Fruit fly (Drosophila melanogaster) whole organism, pupa: Measurements from ENCODE around the gene Lint-1.

ENCODE experiments used
- CG10348 ChIP-seq: fragments of 200-800 bp; sonication (Bioruptor generic); IDR thresholded peaks from 2 replicates; pipeline ENCODE4 v1.3.6; 2022; ENCODE audit warnings: missing biosample characterization, missing genetic modification characterization
- CG12605 ChIP-seq: fragments of 200-800 bp; sonication (Bioruptor generic); IDR thresholded peaks from 2 replicates; pipeline ENCODE4 v1.3.6; 2022; ENCODE audit warnings: missing biosample characterization, missing genetic modification characterization
- CG13204 ChIP-seq: fragments of 200-800 bp; sonication (Bioruptor generic); optimal IDR thresholded peaks from 2 replicates; lab custom pipeline; 2018; ENCODE audit warnings: missing biosample characterization, mild to moderate bottlenecking, missing genetic modification characterization, moderate library complexity
- CG14655 ChIP-seq: fragments of 200-800 bp; sonication (Bioruptor generic); optimal IDR thresholded peaks from 3 replicates; lab custom pipeline; 2017; ENCODE audit warnings: mild to moderate bottlenecking, missing biosample characterization, missing genetic modification reagents, missing genetic modification characterization
- CG15710 ChIP-seq: fragments of 200-800 bp; sonication (Bioruptor generic); optimal IDR thresholded peaks from 2 replicates; lab custom pipeline; 2018; ENCODE audit warnings: missing biosample characterization, mild to moderate bottlenecking, missing genetic modification characterization, moderate library complexity
- CG17806 ChIP-seq: fragments of 200-800 bp; sonication (Bioruptor generic); optimal IDR thresholded peaks from 2 replicates; lab custom pipeline; 2018; ENCODE audit warnings: missing biosample characterization, mild to moderate bottlenecking, missing genetic modification characterization, moderate library complexity
- CG32121 ChIP-seq: fragments of 200-800 bp; sonication (Bioruptor generic); IDR thresholded peaks from 2 replicates; pipeline ENCODE4 v1.3.6; 2022; ENCODE audit warnings: missing biosample characterization, missing genetic modification characterization
- CG34367 ChIP-seq: fragments of 200-800 bp; sonication (Bioruptor generic); optimal IDR thresholded peaks from 2 replicates; lab custom pipeline; 2018; ENCODE audit warnings: missing biosample characterization, mild to moderate bottlenecking, missing genetic modification characterization
- CG4496 ChIP-seq: fragments of 200-800 bp; sonication (Bioruptor generic); IDR thresholded peaks from 3 replicates; pipeline ENCODE4 v1.3.6; 2022; ENCODE audit warnings: missing biosample characterization, missing genetic modification characterization
- CG8159 ChIP-seq: fragments of 200-800 bp; sonication (Bioruptor generic); optimal IDR thresholded peaks from 3 replicates; lab custom pipeline; 2018; ENCODE audit warnings: missing biosample characterization, mild to moderate bottlenecking, missing genetic modification characterization, moderate library complexity
- CG8301 ChIP-seq: fragments of 200-800 bp; sonication (Bioruptor generic); optimal IDR thresholded peaks from 2 replicates; lab custom pipeline; 2018; ENCODE audit warnings: missing biosample characterization, mild to moderate bottlenecking, missing genetic modification characterization
- CG9948 ChIP-seq: fragments of 200-800 bp; sonication (Bioruptor generic); optimal IDR thresholded peaks from 2 replicates; lab custom pipeline; 2018; ENCODE audit warnings: missing biosample characterization, mild to moderate bottlenecking, missing genetic modification characterization, moderate library complexity
- D1 ChIP-seq: fragments of 200-800 bp; sonication (Bioruptor generic); optimal IDR thresholded peaks from 2 replicates; lab custom pipeline; 2018; ENCODE audit warnings: missing biosample characterization, mild to moderate bottlenecking, missing genetic modification characterization, moderate library complexity
- EcR ChIP-seq: fragments of 200-800 bp; sonication (Bioruptor generic); optimal IDR thresholded peaks from 3 replicates; lab custom pipeline; 2019; ENCODE audit warnings: missing biosample characterization, missing genetic modification characterization, mild to moderate bottlenecking, moderate library complexity, missing genetic modification reagents
- Ets98B ChIP-seq: fragments of 200-800 bp; sonication (Bioruptor generic); IDR thresholded peaks from 2 replicates; pipeline ENCODE4 v1.3.6; 2022; ENCODE audit warnings: missing biosample characterization, missing genetic modification characterization
- Pif1A ChIP-seq: fragments of 200-800 bp; sonication (Bioruptor generic); optimal IDR thresholded peaks from 3 replicates; lab custom pipeline; 2016; ENCODE audit warnings: missing biosample characterization, missing genetic modification characterization
- Pif1B ChIP-seq: fragments of 200-800 bp; sonication (Bioruptor generic); optimal IDR thresholded peaks from 3 replicates; lab custom pipeline; 2016; ENCODE audit warnings: missing biosample characterization, missing genetic modification characterization
- Snoo ChIP-seq: fragments of 200-800 bp; sonication (Bioruptor generic); optimal IDR thresholded peaks from 3 replicates; lab custom pipeline; 2017; ENCODE audit warnings: missing biosample characterization, mild to moderate bottlenecking, missing genetic modification characterization, inconsistent platforms
- fd96Ca ChIP-seq: fragments of 200-800 bp; sonication (Bioruptor generic); IDR thresholded peaks from 3 replicates; pipeline ENCODE4 v1.3.6; 2022; ENCODE audit warnings: missing biosample characterization, missing genetic modification characterization
- gl ChIP-seq: fragments of 200-800 bp; sonication (Bioruptor generic); optimal IDR thresholded peaks from 2 replicates; lab custom pipeline; 2018; ENCODE audit warnings: missing biosample characterization, mild to moderate bottlenecking, missing genetic modification characterization

Lint-1 gene

dm6 chrX:11149201-11149600 is at the start of gene Lint-1:
TSS of gene Lint-1 (plus strand) at chrX:11149323.
- TF ChIP-seq fd96Ca (GFP tag; lab: Robert Waterston, UW) (0 out of 3 replicates have a peak, but pooled peaks have one; percentile 37), Pif1B (no peak), Snoo (no peak), CG4496 (GFP tag; lab: Robert Waterston, UW) (peak; percentile 52; the same call in 1 of the 3 replicates), CG8159 (tag; lab: Kevin White, UChicago) (peak; percentile 4), CG32121 (GFP tag; lab: Robert Waterston, UW) (0 out of 2 replicates have a peak, but pooled peaks have one; percentile 33)

DNA sequence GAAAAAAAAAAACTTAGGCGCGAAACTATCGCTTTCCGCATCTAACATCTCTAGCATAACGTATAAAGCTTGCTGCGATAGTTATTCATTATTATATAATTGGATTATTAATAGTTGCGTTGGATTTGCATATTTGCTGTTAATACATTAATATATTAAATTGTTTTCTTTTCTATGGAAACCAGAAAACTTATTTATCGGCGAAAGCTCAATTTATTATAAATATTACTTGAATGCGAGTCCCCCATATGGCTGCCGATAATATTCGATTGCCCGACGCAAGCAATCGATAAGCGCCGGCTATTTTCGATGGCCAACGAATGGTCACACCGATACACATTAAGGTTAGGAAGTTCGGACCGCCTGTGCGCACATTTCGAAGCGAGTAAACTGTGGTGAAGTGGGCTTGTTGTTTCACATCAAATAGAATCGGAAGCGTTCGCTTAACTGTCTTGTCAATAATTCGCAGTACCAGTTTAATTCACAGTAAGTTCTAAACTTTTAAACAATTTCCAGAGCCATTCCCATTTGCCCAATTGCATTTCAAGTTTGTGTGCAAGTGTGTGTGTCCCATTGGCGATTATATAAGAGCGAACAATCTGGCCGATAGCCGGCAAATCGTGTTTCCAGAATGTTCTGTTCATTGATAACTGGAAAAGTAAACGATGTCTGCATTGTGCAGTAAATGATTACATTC is 40.8 kb upstream of the Lint-1 start, which contains the start of gene Hsp60A:
Gene Hsp60A (plus strand): TSS at position 335 of the 697 bp plus-strand sequence.
- peak; percentile 54 for TF ChIP-seq CG4496 (GFP tag; lab: Robert Waterston, UW)
- TF ChIP-seq Snoo, result peak; percentile 24
- no peak for TF ChIP-seq gl (tag; lab: Kevin White, UChicago)
- peak; percentile 5 for TF ChIP-seq Pif1B
- TF ChIP-seq CG9948 (tag; lab: Kevin White, UChicago), result peak; percentile 40
- TF ChIP-seq Pif1A (GFP tag; lab: Kevin White, UChicago), result no peak
- TF ChIP-seq CG17806 (tag; lab: Kevin White, UChicago), result peak; percentile 23
- peak; percentile 46 for TF ChIP-seq CG8159 (tag; lab: Kevin White, UChicago)
- 0 out of 3 replicates have a peak, but pooled peaks have one; percentile 26 for TF ChIP-seq fd96Ca (GFP tag; lab: Robert Waterston, UW)
- TF ChIP-seq CG34367 (tag; lab: Kevin White, UChicago), result peak; percentile 20
- peak; percentile 35 for TF ChIP-seq CG15710 (tag; lab: Kevin White, UChicago)
- TF ChIP-seq D1, result no peak
- peak; percentile 39; the same call in 1 of the 2 replicates for TF ChIP-seq Ets98B
- no peak for TF ChIP-seq CG12605
- 0 out of 2 replicates have a peak, but pooled peaks have one; percentile 15 for TF ChIP-seq CG32121 (GFP tag; lab: Robert Waterston, UW)

DNA sequence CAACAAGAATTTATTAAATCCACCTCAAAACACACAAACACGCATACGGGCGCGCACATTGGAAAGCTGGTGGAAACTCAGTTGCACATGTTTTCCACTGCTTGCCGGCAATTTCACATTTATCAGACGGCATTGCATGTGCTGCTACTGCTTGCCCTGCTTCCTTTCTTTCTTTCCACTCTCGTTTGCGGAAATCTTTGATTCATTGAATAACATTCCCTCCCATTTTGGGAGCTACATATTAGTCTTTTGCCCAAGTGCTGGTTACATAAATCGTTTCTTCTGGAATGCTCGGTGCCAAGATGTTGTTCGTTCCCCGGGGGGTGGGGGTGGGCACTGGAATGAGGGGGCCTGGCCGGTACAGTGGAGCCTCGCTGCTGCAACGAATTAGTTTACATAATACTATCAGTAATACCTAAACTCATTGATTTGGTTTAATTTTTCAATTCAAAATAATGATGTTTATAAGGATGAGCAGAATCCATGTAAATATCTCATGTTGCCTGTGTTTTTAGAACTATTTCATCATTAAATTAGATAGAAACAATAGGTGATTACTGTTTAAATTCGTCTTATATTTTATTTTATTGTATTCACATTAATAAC is 40.2 kb upstream of the Lint-1 start:
- peak; percentile 52; the same call in 1 of the 3 replicates for TF ChIP-seq CG4496 (GFP tag; lab: Robert Waterston, UW)
- TF ChIP-seq CG32121 (GFP tag; lab: Robert Waterston, UW), result peak; percentile 47; the same call in 1 of the 2 replicates
- TF ChIP-seq CG9948 (tag; lab: Kevin White, UChicago), result peak; percentile 22
- no peak for TF ChIP-seq CG34367 (tag; lab: Kevin White, UChicago)
- peak; percentile 20 for TF ChIP-seq CG15710 (tag; lab: Kevin White, UChicago)
- TF ChIP-seq Snoo, result no peak
- TF ChIP-seq EcR (GFP tag; lab: Kevin White, UChicago), result no peak
- 0 out of 3 replicates have a peak, but pooled peaks have one; percentile 31 for TF ChIP-seq fd96Ca (GFP tag; lab: Robert Waterston, UW)

DNA sequence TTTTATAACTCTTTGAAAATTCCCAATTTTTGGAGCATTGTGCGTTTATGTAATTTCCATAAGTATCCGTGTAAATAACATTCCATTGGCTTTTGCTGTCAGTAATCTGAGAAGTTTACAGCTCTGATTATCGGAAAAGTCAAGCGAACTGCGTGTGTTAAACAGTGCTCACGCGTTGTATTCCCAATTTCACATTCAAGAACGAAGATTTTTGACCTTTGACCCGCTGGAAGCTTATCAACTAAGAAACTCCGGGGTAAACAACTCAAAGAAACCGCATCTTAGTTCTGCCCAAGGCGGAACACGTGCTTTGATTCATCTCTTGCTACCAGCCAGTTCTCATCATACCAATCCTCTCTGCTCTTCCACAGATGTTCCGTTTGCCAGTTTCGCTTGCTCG is 39.5 kb upstream of the Lint-1 start:
- TF ChIP-seq CG9948 (tag; lab: Kevin White, UChicago) (no peak), CG17806 (tag; lab: Kevin White, UChicago) (no peak), Snoo (no peak), CG8159 (tag; lab: Kevin White, UChicago) (no peak), CG14655 (GFP tag; lab: Kevin White, UChicago) (no peak), CG34367 (tag; lab: Kevin White, UChicago) (no peak), gl (tag; lab: Kevin White, UChicago) (no peak), CG13204 (GFP tag; lab: Kevin White, UChicago) (no peak), CG10348 (GFP tag; lab: Robert Waterston, UW) (no peak), Ets98B (no peak), CG12605 (no peak), EcR (GFP tag; lab: Kevin White, UChicago) (no peak), CG8301 (tag; lab: Kevin White, UChicago) (no peak), CG32121 (GFP tag; lab: Robert Waterston, UW) (no peak), Pif1A (GFP tag; lab: Kevin White, UChicago) (no peak), D1 (no peak)

- no peak for TF ChIP-seq Pif1B
- TF ChIP-seq gl (tag; lab: Kevin White, UChicago), result peak; percentile 72
- 0 out of 3 replicates have a peak, but pooled peaks have one; percentile 20 for TF ChIP-seq CG4496 (GFP tag; lab: Robert Waterston, UW)
- peak; percentile 66 for TF ChIP-seq CG34367 (tag; lab: Kevin White, UChicago)
- peak; percentile 8 for TF ChIP-seq CG9948 (tag; lab: Kevin White, UChicago)
- TF ChIP-seq CG15710 (tag; lab: Kevin White, UChicago), result peak; percentile 50
- TF ChIP-seq Ets98B, result no peak
These were observed 25.6 kb upstream of the Lint-1 start for dm6 chrX:11123561-11123960.

dm6 chrX:11124126-11124748 is 24.9 kb upstream of the Lint-1 start, which contains the start of gene CG11122:
TSS of gene CG11122 (minus strand) at chrX:11124726.
- TF ChIP-seq CG4496 (GFP tag; lab: Robert Waterston, UW) (peak; percentile 36; the same call in 1 of the 3 replicates), CG34367 (tag; lab: Kevin White, UChicago) (no peak), fd96Ca (GFP tag; lab: Robert Waterston, UW) (no peak), CG12605 (no peak), CG8159 (tag; lab: Kevin White, UChicago) (no peak)
